Fruit fly (Drosophila melanogaster) whole organism: ENCODE data around the gene snky.

Source experiments
- Dll ChIP-seq: fragments of >200 bp; optimal IDR thresholded peaks from 2 replicates; lab custom pipeline; 2017
- pan ChIP-seq: fragments of >200 bp; optimal IDR thresholded peaks from 2 replicates; lab custom pipeline; 2017

DNA sequence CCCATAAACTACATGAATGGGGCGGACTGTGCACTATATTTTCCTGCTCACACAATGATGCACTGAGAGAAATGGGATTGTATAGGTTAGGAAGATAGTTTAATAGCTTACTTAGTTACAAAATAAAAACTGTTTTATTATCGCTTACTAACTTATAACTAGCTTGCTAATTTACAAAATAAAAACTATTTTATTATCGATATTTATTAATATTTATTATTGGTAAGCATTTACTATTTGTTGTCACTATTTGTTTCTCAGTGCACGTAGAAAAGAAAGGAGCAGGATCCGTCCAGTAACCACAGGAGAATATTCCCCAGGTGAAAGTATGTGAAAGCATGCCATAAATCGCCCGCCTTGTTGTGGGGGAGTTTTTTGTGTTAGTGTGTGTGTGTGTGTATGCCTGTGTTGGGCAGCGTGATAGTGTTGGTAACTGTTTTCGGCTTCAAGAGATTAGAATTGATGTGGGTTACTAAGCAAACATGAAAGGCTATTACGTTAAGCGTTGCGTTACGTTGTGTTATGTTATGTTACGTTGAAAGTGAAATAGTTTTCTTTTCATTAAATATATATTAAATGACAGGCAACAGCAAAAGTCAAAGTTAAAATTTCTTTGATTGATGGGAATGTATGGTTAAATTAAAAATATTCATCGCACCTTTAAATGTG lies 49.2 kb downstream of the snky start:
- TF ChIP-seq Dll (lab: Kevin White, UChicago) (no peak), pan (lab: Kevin White, UChicago) (no peak)
